Worm (Caenorhabditis elegans) whole organism, early embryonic: ENCODE data around the gene srsx-14.

Experiments
- B0310.2 ChIP-seq: sonication (generic microtip); optimal IDR thresholded peaks from 2 replicates; lab custom pipeline; 2016; ENCODE audit warnings: mild to moderate bottlenecking, missing genetic modification characterization, missing compliant biosample characterization
- ama-1 ChIP-seq: fragments of 150-350 bp; optimal IDR thresholded peaks from 2 replicates; lab custom pipeline; 2014
- flt-1 ChIP-seq: fragments of 200-800 bp; sonication (Bioruptor generic); IDR thresholded peaks from 2 replicates; pipeline ENCODE4 v1.3.6; 2022; ENCODE audit warnings: missing genetic modification characterization, missing compliant biosample characterization
- hmg-4 ChIP-seq: fragments of 200-800 bp; sonication (Bioruptor generic); optimal IDR thresholded peaks from 2 replicates; lab custom pipeline; 2018; ENCODE audit warnings: mild to moderate bottlenecking, missing genetic modification characterization, missing compliant biosample characterization
- tbx-11 ChIP-seq: fragments of 200-800 bp; sonication (Bioruptor generic); IDR thresholded peaks from 2 replicates; pipeline ENCODE4 v1.3.6; 2022; ENCODE audit warnings: missing genetic modification characterization, missing compliant biosample characterization

ce11 chrIV:5600316-5600715, 26.6 kb downstream of the srsx-14 start:
- TF ChIP-seq B0310.2 (tag; lab: Kevin White, UChicago) (no peak), ama-1 (lab: Kevin White, UChicago) (no peak), flt-1 (GFP tag; lab: Robert Waterston, UW) (no peak), tbx-11 (GFP tag; lab: Robert Waterston, UW) (no peak), hmg-4 (peak; percentile 52)
